Worm (Caenorhabditis elegans) whole organism, L4 larva: ENCODE measurements around the gene jmjd-1.1.

Experiments
- D1046.2 ChIP-seq: fragments of 200-800 bp; sonication (Bioruptor generic); IDR thresholded peaks from 2 replicates; pipeline ENCODE4 v1.3.6; 2022; ENCODE audit warnings: missing genetic modification characterization, missing compliant biosample characterization
- F26F4.8 ChIP-seq: fragments of 200-800 bp; sonication (Bioruptor generic); conservative IDR thresholded peaks from 2 replicates; pipeline ENCODE4 v1.3.6; 2022; ENCODE audit warnings: missing genetic modification characterization, missing compliant biosample characterization
- F49E8.2 ChIP-seq: sonication (generic microtip); optimal IDR thresholded peaks from 2 replicates; lab custom pipeline; 2016; ENCODE audit warnings: missing compliant biosample characterization, mild to moderate bottlenecking, missing genetic modification characterization, borderline replicate concordance
- R02D3.7 ChIP-seq: fragments of 150-350 bp; sonication (generic microtip); optimal IDR thresholded peaks from 3 replicates; lab custom pipeline; 2014; ENCODE audit warnings: missing biosample characterization, missing genetic modification characterization
- Y48G9A.11 ChIP-seq: fragments of 200-800 bp; sonication (Bioruptor generic); IDR thresholded peaks from 2 replicates; pipeline ENCODE4 v1.3.6; 2022; ENCODE audit warnings: missing genetic modification reagents, missing genetic modification characterization, missing compliant biosample characterization
- aha-1 ChIP-seq: fragments of 150-350 bp; peaks from one replicate; lab custom pipeline; 2014; ENCODE audit warnings: missing biosample characterization, missing genetic modification characterization
- aly-2 ChIP-seq: sonication (generic microtip); optimal IDR thresholded peaks from 2 replicates; lab custom pipeline; 2018; ENCODE audit warnings: missing biosample characterization, missing genetic modification characterization
- ceh-28 ChIP-seq: fragments of 150-350 bp; optimal IDR thresholded peaks from 2 replicates; lab custom pipeline; 2014; ENCODE audit warnings: missing biosample characterization, missing genetic modification reagents, missing genetic modification characterization
- ceh-32 ChIP-seq: sonication (generic microtip); optimal IDR thresholded peaks from 2 replicates; lab custom pipeline; 2016; ENCODE audit warnings: mild to moderate bottlenecking, missing genetic modification characterization, missing compliant biosample characterization; ENCODE audit not compliant: poor library complexity
- ceh-62 ChIP-seq: sonication (generic microtip); optimal IDR thresholded peaks from 2 replicates; lab custom pipeline; 2017; ENCODE audit warnings: missing biosample characterization, missing genetic modification characterization
- ceh-82 ChIP-seq: sonication (generic microtip); optimal IDR thresholded peaks from 2 replicates; lab custom pipeline; 2017; ENCODE audit warnings: missing biosample characterization, missing genetic modification characterization
- ces-1 ChIP-seq: fragments of 150-350 bp; sonication (generic microtip); optimal IDR thresholded peaks from 4 replicates; lab custom pipeline; 2014; ENCODE audit warnings: missing biosample characterization, missing genetic modification reagents, missing genetic modification characterization
- ctbp-1 ChIP-seq: fragments of 200-800 bp; sonication (Bioruptor generic); IDR thresholded peaks from 2 replicates; pipeline ENCODE4 v1.3.6; 2022; ENCODE audit warnings: missing genetic modification reagents, missing genetic modification characterization, missing compliant biosample characterization
- dmd-6 ChIP-seq: fragments of 200-800 bp; sonication (Bioruptor generic); IDR thresholded peaks from 2 replicates; pipeline ENCODE4 v1.3.6; 2022; ENCODE audit warnings: missing genetic modification reagents, missing genetic modification characterization, missing compliant biosample characterization
- duxl-1 ChIP-seq: sonication (generic microtip); optimal IDR thresholded peaks from 2 replicates; lab custom pipeline; 2016; ENCODE audit warnings: mild to moderate bottlenecking, missing genetic modification characterization, moderate library complexity, missing compliant biosample characterization; ENCODE audit not compliant: poor library complexity
- fkh-10 ChIP-seq: fragments of 150-350 bp; optimal IDR thresholded peaks from 2 replicates; lab custom pipeline; 2014; ENCODE audit warnings: missing biosample characterization, missing genetic modification reagents, missing genetic modification characterization
- gei-8 ChIP-seq: fragments of 200-800 bp; sonication (Bioruptor generic); optimal IDR thresholded peaks from 2 replicates; lab custom pipeline; 2018; ENCODE audit warnings: mild to moderate bottlenecking, missing genetic modification characterization, missing compliant biosample characterization
- hlh-11 ChIP-seq: fragments of 200-800 bp; sonication (Bioruptor generic); optimal IDR thresholded peaks from 2 replicates; lab custom pipeline; 2018; ENCODE audit warnings: mild to moderate bottlenecking, missing genetic modification characterization, missing compliant biosample characterization
- hlh-30 ChIP-seq: sonication (generic microtip); optimal IDR thresholded peaks from 2 replicates; lab custom pipeline; 2017; ENCODE audit warnings: antibody characterized with exemption, mild to moderate bottlenecking, missing genetic modification characterization, missing compliant biosample characterization; ENCODE audit not compliant: insufficient read depth
- jun-1 ChIP-seq: fragments of 150-350 bp; optimal IDR thresholded peaks from 2 replicates; lab custom pipeline; 2014; ENCODE audit warnings: missing biosample characterization, missing genetic modification reagents, missing genetic modification characterization
- lim-7 ChIP-seq: fragments of 200-800 bp; sonication (Bioruptor generic); IDR thresholded peaks from 2 replicates; pipeline ENCODE4 v1.3.6; 2022; ENCODE audit warnings: missing genetic modification characterization, missing compliant biosample characterization
- lin-13 ChIP-seq: fragments of 150-350 bp; optimal IDR thresholded peaks from 2 replicates; lab custom pipeline; 2014; ENCODE audit warnings: missing biosample characterization, missing genetic modification reagents, missing genetic modification characterization
- lin-15B ChIP-seq: fragments of 150-350 bp; sonication (generic microtip); optimal IDR thresholded peaks from 3 replicates; lab custom pipeline; 2014; ENCODE audit warnings: missing biosample characterization, missing genetic modification characterization
- lir-3 ChIP-seq: sonication (generic microtip); optimal IDR thresholded peaks from 2 replicates; lab custom pipeline; 2016; ENCODE audit warnings: mild to moderate bottlenecking, missing genetic modification characterization, missing compliant biosample characterization
- lsy-2 ChIP-seq, 2 experiments: fragments of 150-350 bp in 1 of 2; sonication (generic microtip) in 1 of 2; optimal IDR thresholded peaks; 2 replicates each; lab custom pipeline; 2014 to 2017; ENCODE audit warnings: missing biosample characterization in 2 of 2, missing genetic modification characterization in 2 of 2
- mdl-1 ChIP-seq, 2 experiments: fragments of 150-350 bp in 1 of 2; sonication (generic microtip) in 1 of 2; optimal IDR thresholded peaks; 2 replicates each; lab custom pipeline; 2014 to 2017; ENCODE audit warnings: missing biosample characterization in 2 of 2, missing genetic modification characterization in 2 of 2
- mdt-29 ChIP-seq: fragments of 200-800 bp; sonication (Bioruptor generic); IDR thresholded peaks from 2 replicates; pipeline ENCODE4 v1.3.6; 2022; ENCODE audit warnings: missing genetic modification reagents, missing genetic modification characterization, missing compliant biosample characterization
- mep-1 ChIP-seq: fragments of 150-350 bp; sonication (generic microtip); optimal IDR thresholded peaks from 3 replicates; lab custom pipeline; 2014; ENCODE audit warnings: missing biosample characterization, missing genetic modification characterization
- mes-2 ChIP-seq: sonication (generic microtip); optimal IDR thresholded peaks from 2 replicates; lab custom pipeline; 2016; ENCODE audit warnings: missing genotype, mild to moderate bottlenecking, missing genetic modification characterization, missing compliant biosample characterization; ENCODE audit not compliant: poor library complexity, severe bottlenecking
- mxl-2 ChIP-seq: fragments of 200-800 bp; sonication (Bioruptor generic); conservative IDR thresholded peaks from 2 replicates; pipeline ENCODE4 v1.3.6; 2022; ENCODE audit warnings: missing genetic modification reagents, missing genetic modification characterization, missing compliant biosample characterization
- nhr-10 ChIP-seq: fragments of 150-350 bp; optimal IDR thresholded peaks from 2 replicates; lab custom pipeline; 2014; ENCODE audit warnings: missing biosample characterization, missing genetic modification characterization
- nhr-102 ChIP-seq: sonication (generic microtip); optimal IDR thresholded peaks from 2 replicates; lab custom pipeline; 2016; ENCODE audit warnings: mild to moderate bottlenecking, missing genetic modification characterization, moderate library complexity, missing compliant biosample characterization
- nhr-25 ChIP-seq: sonication (generic microtip); optimal IDR thresholded peaks from 2 replicates; lab custom pipeline; 2017; ENCODE audit warnings: missing genetic modification characterization, mild to moderate bottlenecking, missing compliant biosample characterization, antibody characterized with exemption, moderate library complexity, borderline replicate concordance; ENCODE audit not compliant: insufficient read depth
- nhr-41 ChIP-seq: fragments of 200-800 bp; sonication (Bioruptor generic); IDR thresholded peaks from 2 replicates; pipeline ENCODE4 v1.3.6; 2022; ENCODE audit warnings: missing genetic modification reagents, missing genetic modification characterization, missing compliant biosample characterization
- nhr-48 ChIP-seq: sonication (generic microtip); optimal IDR thresholded peaks from 2 replicates; lab custom pipeline; 2016; ENCODE audit warnings: mild to moderate bottlenecking, missing genetic modification characterization, missing compliant biosample characterization
- nhr-77 ChIP-seq: fragments of 150-350 bp; optimal IDR thresholded peaks from 2 replicates; lab custom pipeline; 2014; ENCODE audit warnings: missing biosample characterization, missing genetic modification characterization
- pha-4 ChIP-seq, 2 experiments: fragments of 150-350 bp in 1 of 2; fragments of 200-800 bp in 1 of 2; sonication (Bioruptor generic) in 1 of 2; IDR thresholded peaks in 1 of 2; optimal IDR thresholded peaks in 1 of 2; 2 replicates each; pipeline versions ENCODE4 v1.3.6 to Lab custom; 2014 to 2022; ENCODE audit warnings: missing genetic modification characterization in 2 of 2, missing genetic modification reagents in 2 of 2, missing biosample characterization in 1 of 2, missing compliant biosample characterization in 1 of 2
- php-3 ChIP-seq: fragments of 200-800 bp; sonication (Bioruptor generic); IDR thresholded peaks from 2 replicates; pipeline ENCODE4 v1.3.6; 2022; ENCODE audit warnings: missing genetic modification reagents, missing genetic modification characterization, missing compliant biosample characterization
- pqm-1 ChIP-seq: sonication (generic microtip); optimal IDR thresholded peaks from 2 replicates; lab custom pipeline; 2017; ENCODE audit warnings: missing biosample characterization, missing genetic modification characterization
- snpc-1.2 ChIP-seq: fragments of 200-800 bp; sonication (Bioruptor generic); IDR thresholded peaks from 2 replicates; pipeline ENCODE4 v1.3.6; 2022; ENCODE audit warnings: missing genetic modification reagents, missing genetic modification characterization, missing compliant biosample characterization
- spr-1 ChIP-seq: sonication (generic microtip); optimal IDR thresholded peaks from 2 replicates; lab custom pipeline; 2016; ENCODE audit warnings: mild to moderate bottlenecking, missing genetic modification characterization, missing compliant biosample characterization
- tag-97 ChIP-seq: fragments of 200-800 bp; sonication (Bioruptor generic); IDR thresholded peaks from 2 replicates; pipeline ENCODE4 v1.3.6; 2022; ENCODE audit warnings: missing genetic modification characterization, missing compliant biosample characterization
- unc-62 ChIP-seq, 3 experiments: fragments of 150-350 bp in 1 of 3; sonication (generic microtip); optimal IDR thresholded peaks in 2 of 3; peaks in 1 of 3; 1 replicate in 1 of 3; 2 replicates in 2 of 3; lab custom pipeline; 2014 to 2017; ENCODE audit warnings: missing biosample characterization in 3 of 3, missing genetic modification characterization in 3 of 3, missing genetic modification reagents in 3 of 3, missing genotype in 1 of 3
- zag-1 ChIP-seq: fragments of 150-350 bp; optimal IDR thresholded peaks from 2 replicates; lab custom pipeline; 2014; ENCODE audit warnings: missing biosample characterization, missing genetic modification characterization
- zip-11 ChIP-seq: fragments of 200-800 bp; sonication (Bioruptor generic); IDR thresholded peaks from 2 replicates; pipeline ENCODE4 v1.3.6; 2022; ENCODE audit warnings: missing genetic modification characterization, missing compliant biosample characterization
- zip-2 ChIP-seq: fragments of 150-350 bp; optimal IDR thresholded peaks from 2 replicates; lab custom pipeline; 2014; ENCODE audit warnings: missing biosample characterization, missing genetic modification characterization

Gene jmjd-1.1

DNA sequence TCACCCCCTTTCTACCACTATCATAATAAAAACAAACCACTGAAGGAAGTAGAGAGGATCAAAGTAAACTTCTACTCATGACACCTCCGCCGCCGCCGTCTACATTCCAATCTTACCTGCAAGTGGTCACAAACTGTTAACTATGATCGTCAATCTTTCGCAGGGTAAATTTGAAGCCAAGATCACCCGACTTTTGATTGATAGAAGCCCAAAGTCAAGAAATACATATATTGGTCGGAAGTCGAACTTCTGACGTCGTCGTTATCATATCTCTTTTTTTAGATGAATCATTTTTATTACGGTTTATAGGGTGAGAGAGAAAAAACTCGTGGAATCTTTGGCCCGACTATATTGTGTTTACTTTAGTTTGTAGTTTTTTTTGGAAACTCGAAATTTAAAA is 32.0 kb downstream of the jmjd-1.1 start (continued):
- TF ChIP-seq duxl-1 (tag; lab: Kevin White, UChicago) = no peak
- TF ChIP-seq gei-8 (GFP tag; lab: Kevin White, UChicago) = no peak
- TF ChIP-seq mes-2 = no peak
- peak; percentile 56 to 66 for TF ChIP-seq mdl-1 (tag; optimal IDR thresholded peaks at IDR 0.05; lab: Kevin White, UChicago)
- TF ChIP-seq nhr-102 = no peak
- TF ChIP-seq ceh-32 = no peak
- TF ChIP-seq D1046.2 (GFP tag; lab: Robert Waterston, UW) = no peak
- TF ChIP-seq nhr-41 (GFP tag; lab: Robert Waterston, UW) = no peak
- no peak for TF ChIP-seq ctbp-1 (GFP tag; lab: Robert Waterston, UW)
- no peak for TF ChIP-seq spr-1

DNA sequence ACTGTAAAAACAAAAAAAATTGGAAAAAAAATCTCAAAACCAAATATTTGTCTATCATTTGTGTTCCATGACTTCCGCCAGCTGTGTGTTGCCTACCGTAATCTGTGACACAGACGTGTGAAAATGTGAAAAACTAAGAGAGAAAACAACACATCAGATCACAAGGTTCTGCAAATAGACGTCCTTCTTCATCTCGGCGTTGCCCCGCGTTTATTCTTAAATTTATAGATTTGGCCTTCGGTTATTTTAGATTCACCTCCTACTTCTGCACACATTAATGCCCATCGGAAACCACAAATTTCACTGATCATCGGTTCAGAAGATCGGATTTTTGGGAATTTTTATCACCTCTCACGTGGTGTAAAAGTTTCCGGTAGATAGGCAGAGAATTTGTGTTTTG is 32.8 kb downstream of the jmjd-1.1 start:
- TF ChIP-seq ceh-28 = no peak
- TF ChIP-seq ceh-82 (tag; lab: Kevin White, UChicago) = no peak
- TF ChIP-seq lsy-2 (tag; optimal IDR thresholded peaks at IDR 0.05; lab: Kevin White, UChicago) = peak in 1 of 2 experiments; percentile 30
- TF ChIP-seq mdt-29 = no peak
- TF ChIP-seq hlh-30 (tag; lab: Kevin White, UChicago) = peak; percentile 10
- peak; percentile 73 for TF ChIP-seq aha-1
- TF ChIP-seq mdl-1 (tag; optimal IDR thresholded peaks at IDR 0.05; lab: Kevin White, UChicago) = no peak
- TF ChIP-seq, all 104 proteins: peak for 3

DNA sequence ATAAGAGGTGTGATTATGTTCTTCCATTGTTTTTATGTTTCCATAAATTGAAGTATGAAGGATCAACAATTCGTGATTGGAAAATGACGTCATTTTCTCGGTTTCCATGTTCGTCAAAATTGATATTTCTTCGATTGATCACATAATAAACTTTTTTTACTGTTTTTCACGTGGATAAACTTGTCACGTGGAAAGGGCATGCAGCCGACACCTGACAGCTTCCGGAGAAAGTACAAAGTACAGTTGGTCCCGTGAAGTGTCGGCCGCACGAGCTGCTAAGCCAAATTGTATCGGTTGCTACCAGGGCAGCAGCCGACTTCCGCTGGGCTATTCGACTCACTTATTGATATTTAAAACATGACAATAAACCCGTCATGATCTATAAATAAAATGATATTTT is 35.3 kb downstream of the jmjd-1.1 start:
- TF ChIP-seq zip-11 (GFP tag; lab: Robert Waterston, UW) = no peak
- TF ChIP-seq fkh-10 = no peak
- TF ChIP-seq duxl-1 (tag; lab: Kevin White, UChicago) = no peak
- no peak for TF ChIP-seq snpc-1.2 (GFP tag; lab: Robert Waterston, UW)
- no peak for TF ChIP-seq jun-1 (tag; lab: Kevin White, UChicago)
- no peak for TF ChIP-seq aly-2 (tag; lab: Kevin White, UChicago)
- peak; percentile 55 for TF ChIP-seq dmd-6 (GFP tag; lab: Robert Waterston, UW)
- TF ChIP-seq hlh-11 (tag; lab: Kevin White, UChicago) = peak; percentile 69
- no peak for TF ChIP-seq mes-2
- TF ChIP-seq Y48G9A.11 = no peak
- no peak for TF ChIP-seq R02D3.7 (tag; lab: Kevin White, UChicago)
- no peak for TF ChIP-seq lin-15B (tag; lab: Kevin White, UChicago)
- no peak for TF ChIP-seq nhr-10
- TF ChIP-seq hlh-30 (tag; lab: Kevin White, UChicago) = peak; percentile 21
- TF ChIP-seq mxl-2 = 0 out of 2 replicates have a peak, but pooled peaks have one; percentile 23
- no peak for TF ChIP-seq lir-3 (tag; lab: Kevin White, UChicago)
- TF ChIP-seq php-3 (GFP tag; lab: Robert Waterston, UW) = no peak
- TF ChIP-seq mep-1 (tag; lab: Kevin White, UChicago) = no peak
- TF ChIP-seq nhr-25 = no peak
- TF ChIP-seq lsy-2 (tag; optimal IDR thresholded peaks at IDR 0.05; lab: Kevin White, UChicago) = no peak
- peak in 1 of 2 experiments; percentile 53 for TF ChIP-seq unc-62 (GFP tag; optimal IDR thresholded peaks at IDR 0.05 in 1 of 2; lab: Kevin White, UChicago)
- TF ChIP-seq unc-62 (tag; optimal IDR thresholded peaks at IDR 0.05; lab: Kevin White, UChicago) = no peak
- TF ChIP-seq pha-4 (GFP tag; IDR thresholded peaks at IDR 0.05; lab: Robert Waterston, UW) = no peak
- no peak for TF ChIP-seq pha-4 (tag; optimal IDR thresholded peaks at IDR 0.05; lab: Kevin White, UChicago)
- no peak for TF ChIP-seq ceh-28
- TF ChIP-seq nhr-48 (tag; lab: Kevin White, UChicago) = peak; percentile 66

DNA sequence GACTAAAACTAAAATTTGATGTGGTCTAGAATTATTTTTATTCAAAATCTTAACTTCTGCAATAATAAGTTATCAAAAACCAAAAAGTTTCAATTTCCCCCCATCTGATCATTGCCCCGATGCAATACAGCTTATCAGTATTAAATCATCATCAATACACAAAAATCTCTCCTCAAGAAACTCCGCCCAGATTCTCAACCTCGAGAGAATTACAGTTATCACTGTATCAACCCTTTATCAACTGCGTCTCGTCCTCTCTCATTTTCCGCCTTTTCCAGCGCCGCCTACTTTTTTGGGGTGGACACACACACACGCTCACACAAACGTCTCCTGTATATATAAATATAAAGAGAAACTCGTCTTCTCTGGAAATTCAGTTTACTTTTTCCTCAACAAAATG is 36.0 kb downstream of the jmjd-1.1 start, which contains the start of gene T27D12.1:
Gene T27D12.1 (plus strand): TSS at position 301 of the 400 bp plus-strand sequence.
- TF ChIP-seq nhr-77 (tag; lab: Kevin White, UChicago) (no peak), F26F4.8 (GFP tag; lab: Robert Waterston, UW) (no peak), ceh-62 (tag; lab: Kevin White, UChicago) (no peak), R02D3.7 (tag; lab: Kevin White, UChicago) (no peak), lsy-2 (tag; optimal IDR thresholded peaks at IDR 0.05; lab: Kevin White, UChicago) (no peak), mxl-2 (no peak), zag-1 (tag; lab: Kevin White, UChicago) (no peak), lim-7 (no peak), lin-13 (GFP tag; lab: Kevin White, UChicago) (no peak), tag-97 (GFP tag; lab: Robert Waterston, UW) (no peak), F49E8.2 (tag; lab: Kevin White, UChicago) (no peak), ceh-28 (no peak), zip-2 (tag; lab: Kevin White, UChicago) (no peak), pqm-1 (tag; lab: Kevin White, UChicago) (no peak), ces-1 (GFP tag; lab: Kevin White, UChicago) (no peak)
